Fruit fly (Drosophila melanogaster) whole organism, embryonic: ENCODE data around the gene CG11251.
A peak's percentile ranks its signal among the peaks of the same experiment; 100 is the strongest.

Source experiments
- B-H1 ChIP-seq: fragments of 200-800 bp; sonication (Bioruptor generic); IDR thresholded peaks from 3 replicates; pipeline ENCODE4 v1.3.6; 2022; ENCODE audit warnings: missing biosample characterization, missing genetic modification characterization
- BEAF-32 ChIP-seq: fragments of 200-800 bp; sonication (Bioruptor generic); optimal IDR thresholded peaks from 3 replicates; lab custom pipeline; 2017; ENCODE audit warnings: missing biosample characterization, missing genetic modification characterization, mild to moderate bottlenecking, moderate library complexity, missing genetic modification reagents
- CG10543 ChIP-seq: fragments of 200-800 bp; sonication (Bioruptor generic); optimal IDR thresholded peaks from 3 replicates; lab custom pipeline; 2017; ENCODE audit warnings: missing biosample characterization, mild to moderate bottlenecking, missing genetic modification characterization, moderate library complexity
- CG10979 ChIP-seq: fragments of 200-800 bp; sonication (Bioruptor generic); optimal IDR thresholded peaks from 2 replicates; lab custom pipeline; 2018; ENCODE audit warnings: missing biosample characterization, mild to moderate bottlenecking, missing genetic modification characterization, moderate library complexity
- CG14860 ChIP-seq: fragments of 200-800 bp; sonication (Bioruptor generic); IDR thresholded peaks from 3 replicates; pipeline ENCODE4 v1.3.6; 2022; ENCODE audit warnings: missing biosample characterization, missing genetic modification characterization; ENCODE audit not compliant: partially characterized antibody
- CG18262 ChIP-seq: fragments of 200-800 bp; optimal IDR thresholded peaks from 3 replicates; lab custom pipeline; 2019; ENCODE audit warnings: missing biosample characterization, mild to moderate bottlenecking, missing genetic modification characterization, moderate library complexity
- CG1832 ChIP-seq: fragments of 200-800 bp; sonication (Bioruptor generic); optimal IDR thresholded peaks from 2 replicates; lab custom pipeline; 2017; ENCODE audit warnings: missing biosample characterization, mild to moderate bottlenecking, missing genetic modification characterization, inconsistent platforms
- CG30403 ChIP-seq: fragments of 200-800 bp; sonication (Bioruptor generic); optimal IDR thresholded peaks from 3 replicates; lab custom pipeline; 2016; ENCODE audit warnings: missing biosample characterization, missing genetic modification characterization
- CG6654 ChIP-seq: fragments of 200-800 bp; sonication (Bioruptor generic); optimal IDR thresholded peaks from 2 replicates; lab custom pipeline; 2017; ENCODE audit warnings: missing biosample characterization, mild to moderate bottlenecking, missing genetic modification characterization
- CG6683 ChIP-seq: fragments of 200-800 bp; sonication (Bioruptor generic); optimal IDR thresholded peaks from 2 replicates; lab custom pipeline; 2017; ENCODE audit warnings: missing biosample characterization, mild to moderate bottlenecking, missing genetic modification characterization, missing genetic modification reagents
- CG7271 ChIP-seq: fragments of 200-800 bp; sonication (Bioruptor generic); optimal IDR thresholded peaks from 2 replicates; lab custom pipeline; 2018; ENCODE audit warnings: missing biosample characterization, mild to moderate bottlenecking, missing genetic modification characterization, moderate library complexity
- CG7928 ChIP-seq: fragments of 200-800 bp; sonication (Bioruptor generic); optimal IDR thresholded peaks from 2 replicates; lab custom pipeline; 2017; ENCODE audit warnings: missing biosample characterization, mild to moderate bottlenecking, missing genetic modification characterization
- CG8290 ChIP-seq, 3 experiments: fragments of 200-800 bp; sonication (Bioruptor generic); optimal IDR thresholded peaks; 2 replicates each; lab custom pipeline; 2016 to 2019; ENCODE audit warnings: missing biosample characterization in 3 of 3, missing genetic modification characterization in 3 of 3, mild to moderate bottlenecking in 2 of 3, moderate library complexity in 1 of 3
- CG8359 ChIP-seq: fragments of 200-800 bp; sonication (Bioruptor generic); optimal IDR thresholded peaks from 2 replicates; lab custom pipeline; 2017; ENCODE audit warnings: missing biosample characterization, mild to moderate bottlenecking, missing genetic modification characterization, borderline replicate concordance
- CG9797 ChIP-seq: fragments of 200-800 bp; sonication (Bioruptor generic); optimal IDR thresholded peaks from 3 replicates; lab custom pipeline; 2018; ENCODE audit warnings: missing biosample characterization, mild to moderate bottlenecking, missing genetic modification characterization
- CG9817 ChIP-seq: fragments of 200-800 bp; sonication (Bioruptor generic); optimal IDR thresholded peaks from 2 replicates; lab custom pipeline; 2018; ENCODE audit warnings: missing biosample characterization, mild to moderate bottlenecking, missing genetic modification characterization, moderate library complexity
- CTCF ChIP-seq: fragments of 200-800 bp; sonication (Bioruptor generic); optimal IDR thresholded peaks from 2 replicates; lab custom pipeline; 2017; ENCODE audit warnings: missing biosample characterization, mild to moderate bottlenecking, missing genetic modification characterization, moderate library complexity
- D ChIP-seq, 2 experiments: fragments of 200-800 bp in 1 of 2; fragments of >200 bp in 1 of 2; sonication (Bioruptor generic) in 1 of 2; optimal IDR thresholded peaks; 2 replicates in 1 of 2; 3 replicates in 1 of 2; lab custom pipeline; 2017; ENCODE audit warnings: mild to moderate bottlenecking in 1 of 2, missing biosample characterization in 1 of 2, missing genetic modification characterization in 1 of 2, missing genetic modification reagents in 1 of 2
- Dfd ChIP-seq, 2 experiments: fragments of >200 bp; optimal IDR thresholded peaks; 2 replicates each; lab custom pipeline; 2017; ENCODE audit warnings: missing biosample characterization in 2 of 2, missing genetic modification characterization in 2 of 2
- Doc2 ChIP-seq: fragments of 200-800 bp; sonication (Bioruptor generic); IDR thresholded peaks from 2 replicates; pipeline ENCODE4 v1.3.6; 2022; ENCODE audit warnings: missing biosample characterization, missing genetic modification characterization
- Elba2 ChIP-seq: fragments of 200-800 bp; sonication (Bioruptor generic); optimal IDR thresholded peaks from 3 replicates; lab custom pipeline; 2016; ENCODE audit warnings: missing biosample characterization, missing genetic modification characterization
- HmgZ ChIP-seq: fragments of 200-800 bp; sonication (Bioruptor generic); optimal IDR thresholded peaks from 2 replicates; lab custom pipeline; 2018; ENCODE audit warnings: missing biosample characterization, mild to moderate bottlenecking, missing genetic modification characterization
- Hmr ChIP-seq: fragments of 200-800 bp; sonication (Bioruptor generic); optimal IDR thresholded peaks from 3 replicates; lab custom pipeline; 2017; ENCODE audit warnings: mild to moderate bottlenecking, missing biosample characterization, missing genetic modification reagents, missing genetic modification characterization
- Hr3 ChIP-seq: fragments of 200-800 bp; sonication (Bioruptor generic); optimal IDR thresholded peaks from 3 replicates; lab custom pipeline; 2016; ENCODE audit warnings: missing biosample characterization, missing genetic modification characterization
- Kr ChIP-seq: fragments of 200-800 bp; sonication (Bioruptor generic); optimal IDR thresholded peaks from 2 replicates; lab custom pipeline; 2017; ENCODE audit warnings: missing biosample characterization, mild to moderate bottlenecking, missing genetic modification characterization
- MESR4 ChIP-seq: fragments of 200-800 bp; sonication (Bioruptor generic); optimal IDR thresholded peaks from 2 replicates; lab custom pipeline; 2018; ENCODE audit warnings: missing biosample characterization, mild to moderate bottlenecking, missing genetic modification characterization, moderate library complexity
- Nf-YA ChIP-seq: fragments of 200-800 bp; sonication (Bioruptor generic); IDR thresholded peaks from 2 replicates; pipeline ENCODE4 v1.3.6; 2022; ENCODE audit warnings: missing biosample characterization, missing genetic modification characterization
- Nf-YC ChIP-seq: fragments of 200-800 bp; optimal IDR thresholded peaks from 3 replicates; lab custom pipeline; 2019; ENCODE audit warnings: missing biosample characterization, mild to moderate bottlenecking, missing genetic modification characterization, moderate library complexity
- Six4 ChIP-seq: fragments of 200-800 bp; sonication (Bioruptor generic); optimal IDR thresholded peaks from 2 replicates; lab custom pipeline; 2016; ENCODE audit warnings: missing biosample characterization, missing genetic modification characterization
- Ssrp ChIP-seq: fragments of 200-800 bp; sonication (Bioruptor generic); optimal IDR thresholded peaks from 2 replicates; lab custom pipeline; 2018; ENCODE audit warnings: missing biosample characterization, mild to moderate bottlenecking, missing genetic modification characterization, moderate library complexity
- chinmo ChIP-seq: fragments of 200-800 bp; sonication (Bioruptor generic); IDR thresholded peaks from 4 replicates; pipeline ENCODE4 v1.3.6; 2022; ENCODE audit warnings: missing biosample characterization, missing genetic modification characterization; ENCODE audit not compliant: partially characterized antibody
- chn ChIP-seq: fragments of 200-800 bp; sonication (Bioruptor generic); optimal IDR thresholded peaks from 2 replicates; lab custom pipeline; 2016; ENCODE audit warnings: missing biosample characterization, missing genetic modification characterization
- cwo ChIP-seq: fragments of 200-800 bp; sonication (Bioruptor generic); optimal IDR thresholded peaks from 3 replicates; lab custom pipeline; 2017; ENCODE audit warnings: missing biosample characterization, missing genetic modification characterization, mild to moderate bottlenecking, moderate library complexity, missing genetic modification reagents
- dmrt11E ChIP-seq: fragments of 200-800 bp; sonication (Bioruptor generic); optimal IDR thresholded peaks from 3 replicates; lab custom pipeline; 2018; ENCODE audit warnings: missing biosample characterization, mild to moderate bottlenecking, missing genetic modification characterization, moderate library complexity
- fd3F ChIP-seq: fragments of 200-800 bp; sonication (Bioruptor generic); optimal IDR thresholded peaks from 2 replicates; lab custom pipeline; 2018; ENCODE audit warnings: missing biosample characterization, mild to moderate bottlenecking, missing genetic modification characterization, moderate library complexity
- gro ChIP-seq: fragments of 200-800 bp; sonication (Bioruptor generic); optimal IDR thresholded peaks from 2 replicates; lab custom pipeline; 2016; ENCODE audit warnings: missing biosample characterization, missing genetic modification characterization
- jigr1 ChIP-seq: fragments of 200-800 bp; sonication (Bioruptor generic); IDR thresholded peaks from 3 replicates; pipeline ENCODE4 v1.3.6; 2022; ENCODE audit warnings: missing biosample characterization, missing genetic modification characterization
- jumu ChIP-seq: fragments of 200-800 bp; sonication (Bioruptor generic); optimal IDR thresholded peaks from 3 replicates; lab custom pipeline; 2016; ENCODE audit warnings: missing biosample characterization, missing genetic modification characterization
- ken ChIP-seq: fragments of 200-800 bp; sonication (Bioruptor generic); IDR thresholded peaks from 3 replicates; pipeline ENCODE4 v1.3.6; 2022; ENCODE audit warnings: missing biosample characterization, missing genetic modification characterization
- lab ChIP-seq: fragments of 200-800 bp; sonication (Bioruptor generic); optimal IDR thresholded peaks from 3 replicates; lab custom pipeline; 2017; ENCODE audit warnings: missing biosample characterization, missing genetic modification characterization, mild to moderate bottlenecking, moderate library complexity, missing genetic modification reagents
- nmo ChIP-seq: fragments of 200-800 bp; sonication (Bioruptor generic); optimal IDR thresholded peaks from 2 replicates; lab custom pipeline; 2018; ENCODE audit warnings: missing biosample characterization, mild to moderate bottlenecking, missing genetic modification characterization, moderate library complexity
- pho ChIP-seq: fragments of 200-800 bp; sonication (Bioruptor generic); optimal IDR thresholded peaks from 2 replicates; lab custom pipeline; 2016; ENCODE audit warnings: missing biosample characterization, missing genetic modification characterization
- psq ChIP-seq: fragments of 200-800 bp; sonication (Bioruptor generic); optimal IDR thresholded peaks from 2 replicates; lab custom pipeline; 2017; ENCODE audit warnings: missing biosample characterization, missing genetic modification characterization
- sc ChIP-seq, 3 experiments: fragments of >200 bp in 2 of 3; fragments of 200-800 bp in 1 of 3; sonication (Bioruptor generic) in 1 of 3; optimal IDR thresholded peaks; 2 replicates in 2 of 3; 3 replicates in 1 of 3; lab custom pipeline; 2017; ENCODE audit warnings: mild to moderate bottlenecking in 1 of 3, missing biosample characterization in 1 of 3, missing genetic modification characterization in 1 of 3, missing genetic modification reagents in 1 of 3
- shn ChIP-seq: fragments of 200-800 bp; sonication (Bioruptor generic); optimal IDR thresholded peaks from 3 replicates; lab custom pipeline; 2016; ENCODE audit warnings: missing biosample characterization, missing genetic modification characterization
- sim ChIP-seq: fragments of 200-800 bp; sonication (Bioruptor generic); IDR thresholded peaks from 2 replicates; pipeline ENCODE4 v1.3.6; 2022; ENCODE audit warnings: missing biosample characterization, missing genetic modification characterization
- slou ChIP-seq: fragments of 200-800 bp; sonication (Bioruptor generic); optimal IDR thresholded peaks from 3 replicates; lab custom pipeline; 2016; ENCODE audit warnings: missing biosample characterization, missing genetic modification characterization
- tgo ChIP-seq: fragments of 200-800 bp; sonication (Bioruptor generic); IDR thresholded peaks from 3 replicates; pipeline ENCODE4 v1.3.6; 2022; ENCODE audit warnings: missing biosample characterization, missing genetic modification characterization
- ttk ChIP-seq: fragments of 200-800 bp; sonication (Bioruptor generic); IDR thresholded peaks from 2 replicates; pipeline ENCODE4 v2.1.2; 2022; ENCODE audit warnings: missing biosample characterization, missing genetic modification characterization
- wor ChIP-seq: fragments of 200-800 bp; sonication (Bioruptor generic); IDR thresholded peaks from 2 replicates; pipeline ENCODE4 v1.3.6; 2022; ENCODE audit warnings: missing biosample characterization, missing genetic modification characterization

CG11251 gene

dm6 chr3L:13068293-13068692 is 21.5 kb downstream of the CG11251 start (continued):
- TF ChIP-seq wor (GFP tag; lab: Robert Waterston, UW) (no peak), Doc2 (GFP tag; lab: Robert Waterston, UW) (no peak), CG1832 (GFP tag; lab: Kevin White, UChicago) (no peak), tgo (no peak), sc (optimal IDR thresholded peaks at IDR 0.05; lab: Kevin White, UChicago) (no peak), sc (GFP tag; optimal IDR thresholded peaks at IDR 0.05; lab: Kevin White, UChicago) (peak; percentile 3), D (optimal IDR thresholded peaks at IDR 0.05; lab: Kevin White, UChicago) (no peak), D (GFP tag; optimal IDR thresholded peaks at IDR 0.05; lab: Kevin White, UChicago) (peak; percentile 10), CG14860 (GFP tag; lab: Robert Waterston, UW) (no peak), cwo (GFP tag; lab: Kevin White, UChicago) (no peak), Hr3 (GFP tag; lab: Kevin White, UChicago) (peak; percentile 14), dmrt11E (tag; lab: Kevin White, UChicago) (peak; percentile 85), CG8290 (GFP tag; optimal IDR thresholded peaks at IDR 0.05; lab: Kevin White, UChicago) (peak; percentile 24), CG8290 (tag; optimal IDR thresholded peaks at IDR 0.05; lab: Kevin White, UChicago) (no peak), CG6654 (GFP tag; lab: Kevin White, UChicago) (no peak), pho (GFP tag; lab: Kevin White, UChicago) (no peak), Nf-YC (tag; lab: Kevin White, UChicago) (no peak), lab (GFP tag; lab: Kevin White, UChicago) (no peak), CG6683 (GFP tag; lab: Kevin White, UChicago) (no peak), sim (GFP tag; lab: Robert Waterston, UW) (no peak), Ssrp (tag; lab: Kevin White, UChicago) (peak; percentile 41), HmgZ (no peak), B-H1 (GFP tag; lab: Robert Waterston, UW) (no peak), psq (GFP tag; lab: Kevin White, UChicago) (no peak), jumu (GFP tag; lab: Kevin White, UChicago) (no peak), jigr1 (GFP tag; lab: Robert Waterston, UW) (no peak), CG9797 (GFP tag; lab: Kevin White, UChicago) (no peak), chn (GFP tag; lab: Kevin White, UChicago) (peak; percentile 16), nmo (peak; percentile 60), CG10979 (tag; lab: Kevin White, UChicago) (peak; percentile 71), gro (no peak), fd3F (GFP tag; lab: Kevin White, UChicago) (no peak), MESR4 (GFP tag; lab: Kevin White, UChicago) (no peak), CG7928 (no peak), Six4 (GFP tag; lab: Kevin White, UChicago) (peak; percentile 3), slou (GFP tag; lab: Kevin White, UChicago) (no peak), Dfd (GFP tag; optimal IDR thresholded peaks at IDR 0.05; lab: Kevin White, UChicago) (no peak), CTCF (no peak), BEAF-32 (GFP tag; lab: Kevin White, UChicago) (no peak), shn (GFP tag; lab: Kevin White, UChicago) (no peak), CG7271 (tag; lab: Kevin White, UChicago) (no peak), ttk (GFP tag; lab: Robert Waterston, UW) (no peak), Hmr (GFP tag; lab: Kevin White, UChicago) (no peak), Elba2 (GFP tag; lab: Kevin White, UChicago) (no peak), CG18262 (tag; lab: Kevin White, UChicago) (peak; percentile 72), chinmo (GFP tag; lab: Robert Waterston, UW) (no peak), Nf-YA (no peak), CG10543 (GFP tag; lab: Kevin White, UChicago) (no peak), Kr (GFP tag; lab: Kevin White, UChicago) (no peak), ken (GFP tag; lab: Robert Waterston, UW) (no peak), CG30403 (GFP tag; lab: Kevin White, UChicago) (peak; percentile 41), CG8359 (GFP tag; lab: Kevin White, UChicago) (no peak), CG9817 (no peak)
